Fruit fly (Drosophila melanogaster): ENCODE results near the gene wts.

DNA sequence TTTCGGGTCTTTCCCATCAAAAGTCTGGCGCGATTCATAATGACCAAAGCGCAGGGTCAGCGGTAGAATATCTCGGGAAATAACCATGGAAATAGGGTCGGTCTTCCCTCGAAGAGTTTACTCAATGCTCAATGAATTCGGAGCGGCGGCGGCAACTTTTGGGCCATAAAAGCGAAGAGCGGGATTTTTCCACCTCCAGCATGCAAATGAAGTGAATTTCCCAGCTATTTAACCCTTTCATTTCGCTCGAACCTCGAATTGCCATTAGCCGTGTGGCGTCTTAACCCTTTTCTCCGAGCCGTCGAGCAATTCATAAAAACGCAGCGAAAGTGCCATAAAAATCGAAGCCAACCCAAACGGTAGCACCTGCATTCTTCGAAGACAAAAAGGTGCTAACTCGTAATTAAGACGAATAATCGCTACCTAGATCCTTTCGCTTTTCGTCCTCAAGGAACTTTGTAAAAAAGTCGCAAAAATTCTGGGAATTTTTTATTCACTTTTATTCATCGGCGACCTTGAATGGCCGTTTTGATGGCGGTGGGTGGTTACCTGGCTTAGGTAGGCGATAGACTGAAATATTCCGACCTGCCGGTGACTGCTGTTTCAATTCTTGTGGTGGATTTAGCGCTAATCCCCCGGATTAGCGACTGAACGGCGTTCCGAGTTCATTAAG, 43.2 kb upstream of the wts start:
- no peak for TF ChIP-seq CG30020 (tag; optimal IDR thresholded peaks at IDR 0.05)
- TF ChIP-seq sim (GFP tag; IDR thresholded peaks at IDR 0.05), result no peak
- TF ChIP-seq Side (GFP tag; optimal IDR thresholded peaks at IDR 0.05), result no peak
- no peak for TF ChIP-seq CG13296 (GFP tag; optimal IDR thresholded peaks at IDR 0.05)
- no peak for TF ChIP-seq CG31224 (GFP tag; IDR thresholded peaks at IDR 0.05)
- TF ChIP-seq CG1647 (GFP tag; optimal IDR thresholded peaks at IDR 0.05), result no peak
- TF ChIP-seq usp (GFP tag; optimal IDR thresholded peaks at IDR 0.05), result no peak
- TF ChIP-seq pum (GFP tag; optimal IDR thresholded peaks at IDR 0.05), result no peak
- TF ChIP-seq Pdp1 (GFP tag; optimal IDR thresholded peaks at IDR 0.05), result no peak
- no peak for TF ChIP-seq onecut (GFP tag; IDR thresholded peaks at IDR 0.05)
- no peak for TF ChIP-seq CG12155 (GFP tag; optimal IDR thresholded peaks at IDR 0.05)
- TF ChIP-seq odd (GFP tag; optimal IDR thresholded peaks at IDR 0.05), result no peak
- TF ChIP-seq Aef1 (GFP tag; IDR thresholded peaks at IDR 0.05), result no peak

Measured in whole organism, embryonic.